Worm (Caenorhabditis elegans) whole organism, L3 larva: ENCODE data around the gene sri-70.
"Not testable (repeated sequence)": the region's sequence is repeated elsewhere in the genome, so short reads cannot be mapped to it uniquely, and the experiment has no call there.

Source experiments
- R02D3.7 ChIP-seq: fragments of 150-350 bp; optimal IDR thresholded peaks from 2 replicates; lab custom pipeline; 2014; ENCODE audit warnings: missing biosample characterization, missing genetic modification characterization
- ZK546.5 ChIP-seq: sonication (generic microtip); optimal IDR thresholded peaks from 2 replicates; lab custom pipeline; 2017; ENCODE audit warnings: missing biosample characterization, missing genetic modification characterization
- ceh-16 ChIP-seq: sonication (generic microtip); optimal IDR thresholded peaks from 2 replicates; lab custom pipeline; 2017; ENCODE audit warnings: missing biosample characterization, missing genetic modification characterization
- ceh-28 ChIP-seq: fragments of 150-350 bp; optimal IDR thresholded peaks from 2 replicates; lab custom pipeline; 2014; ENCODE audit warnings: missing biosample characterization, missing genetic modification reagents, missing genetic modification characterization
- ceh-82 ChIP-seq: fragments of 150-350 bp; optimal IDR thresholded peaks from 2 replicates; lab custom pipeline; 2014; ENCODE audit warnings: missing biosample characterization, missing genetic modification characterization
- ceh-9 ChIP-seq: sonication (generic microtip); optimal IDR thresholded peaks from 2 replicates; lab custom pipeline; 2018; ENCODE audit warnings: missing biosample characterization, missing genetic modification characterization
- egl-27 ChIP-seq: sonication (generic microtip); optimal IDR thresholded peaks from 4 replicates; lab custom pipeline; 2017; ENCODE audit warnings: missing biosample characterization, missing genetic modification reagents, missing genetic modification characterization
- egl-5 ChIP-seq: fragments of 150-350 bp; optimal IDR thresholded peaks from 2 replicates; lab custom pipeline; 2017; ENCODE audit warnings: missing biosample characterization, missing genetic modification reagents, missing genetic modification characterization, inconsistent platforms
- elt-1 ChIP-seq: fragments of 150-350 bp; optimal IDR thresholded peaks from 2 replicates; lab custom pipeline; 2014; ENCODE audit warnings: missing biosample characterization, missing genetic modification characterization
- elt-2 ChIP-seq: sonication (generic microtip); optimal IDR thresholded peaks from 2 replicates; lab custom pipeline; 2016; ENCODE audit warnings: missing genetic modification reagents, mild to moderate bottlenecking, missing genetic modification characterization, missing compliant biosample characterization
- elt-3 ChIP-seq, 3 experiments: fragments of 150-350 bp in 1 of 3; sonication (generic microtip) in 2 of 3; optimal IDR thresholded peaks; 2 replicates in 2 of 3; 4 replicates in 1 of 3; lab custom pipeline; 2014 to 2017; ENCODE audit warnings: missing biosample characterization in 3 of 3, missing genetic modification characterization in 3 of 3
- eor-1 ChIP-seq, 2 experiments: fragments of 150-350 bp; optimal IDR thresholded peaks; 2 replicates each; lab custom pipeline; 2014 to 2018; ENCODE audit warnings: missing biosample characterization in 2 of 2, missing genetic modification characterization in 2 of 2
- fkh-10 ChIP-seq: sonication (generic microtip); optimal IDR thresholded peaks from 2 replicates; lab custom pipeline; 2017; ENCODE audit warnings: missing biosample characterization, missing genetic modification reagents, missing genetic modification characterization
- fos-1 ChIP-seq: fragments of 150-350 bp; optimal IDR thresholded peaks from 2 replicates; lab custom pipeline; 2014; ENCODE audit warnings: missing biosample characterization, missing genetic modification characterization
- hmg-11 ChIP-seq: sonication (generic microtip); optimal IDR thresholded peaks from 2 replicates; lab custom pipeline; 2016; ENCODE audit warnings: missing genetic modification characterization, missing compliant biosample characterization
- lin-15B ChIP-seq: fragments of 150-350 bp; optimal IDR thresholded peaks from 2 replicates; lab custom pipeline; 2014; ENCODE audit warnings: missing biosample characterization, missing genetic modification characterization
- lsy-12 ChIP-seq: sonication (generic microtip); optimal IDR thresholded peaks from 2 replicates; lab custom pipeline; 2016; ENCODE audit warnings: mild to moderate bottlenecking, missing genetic modification characterization, missing compliant biosample characterization
- mdl-1 ChIP-seq: fragments of 150-350 bp; optimal IDR thresholded peaks from 2 replicates; lab custom pipeline; 2014; ENCODE audit warnings: missing biosample characterization, missing genetic modification characterization
- mml-1 ChIP-seq: fragments of 150-350 bp; sonication (generic microtip); optimal IDR thresholded peaks from 3 replicates; lab custom pipeline; 2014; ENCODE audit warnings: missing biosample characterization, missing genetic modification characterization
- nfya-1 ChIP-seq: sonication (generic microtip); optimal IDR thresholded peaks from 2 replicates; lab custom pipeline; 2017; ENCODE audit warnings: missing genetic modification characterization, mild to moderate bottlenecking, missing compliant biosample characterization, antibody characterized with exemption, moderate library complexity; ENCODE audit not compliant: insufficient read depth
- nhr-11 ChIP-seq: fragments of 150-350 bp; optimal IDR thresholded peaks from 2 replicates; lab custom pipeline; 2014; ENCODE audit warnings: missing biosample characterization, missing genetic modification characterization
- nhr-23 ChIP-seq: fragments of 150-350 bp; optimal IDR thresholded peaks from 2 replicates; lab custom pipeline; 2014; ENCODE audit warnings: missing biosample characterization, missing genetic modification reagents, missing genetic modification characterization
- nhr-237 ChIP-seq: fragments of 150-350 bp; optimal IDR thresholded peaks from 2 replicates; lab custom pipeline; 2014; ENCODE audit warnings: missing biosample characterization, missing genetic modification characterization
- nhr-28 ChIP-seq: fragments of 150-350 bp; optimal IDR thresholded peaks from 2 replicates; lab custom pipeline; 2014; ENCODE audit warnings: missing biosample characterization, missing genetic modification characterization
- nhr-67 ChIP-seq: fragments of 150-350 bp; optimal IDR thresholded peaks from 2 replicates; lab custom pipeline; 2014; ENCODE audit warnings: missing biosample characterization, missing genetic modification characterization
- nhr-76 ChIP-seq: fragments of 150-350 bp; sonication (generic microtip); optimal IDR thresholded peaks from 5 replicates; lab custom pipeline; 2014; ENCODE audit warnings: missing biosample characterization, missing genetic modification characterization
- nhr-77 ChIP-seq: fragments of 150-350 bp; optimal IDR thresholded peaks from 2 replicates; lab custom pipeline; 2014; ENCODE audit warnings: missing biosample characterization, missing genetic modification characterization
- pha-4 ChIP-seq: fragments of 150-350 bp; optimal IDR thresholded peaks from 2 replicates; lab custom pipeline; 2014; ENCODE audit warnings: missing biosample characterization, missing genetic modification reagents, missing genetic modification characterization
- sea-2 ChIP-seq: fragments of 150-350 bp; sonication (generic microtip); optimal IDR thresholded peaks from 4 replicates; lab custom pipeline; 2014; ENCODE audit warnings: missing biosample characterization, missing genetic modification reagents, missing genetic modification characterization
- snpc-4 ChIP-seq: fragments of 150-350 bp; optimal IDR thresholded peaks from 2 replicates; lab custom pipeline; 2014; ENCODE audit warnings: missing biosample characterization, missing genetic modification characterization
- tbx-2 ChIP-seq: sonication (generic microtip); optimal IDR thresholded peaks from 2 replicates; lab custom pipeline; 2016; ENCODE audit warnings: mild to moderate bottlenecking, missing genetic modification characterization, missing compliant biosample characterization
- unc-62 ChIP-seq: fragments of 150-350 bp; sonication (generic microtip); optimal IDR thresholded peaks from 4 replicates; lab custom pipeline; 2014; ENCODE audit warnings: missing biosample characterization, missing genetic modification reagents, missing genetic modification characterization
- zag-1 ChIP-seq: fragments of 150-350 bp; optimal IDR thresholded peaks from 2 replicates; lab custom pipeline; 2014; ENCODE audit warnings: missing biosample characterization, missing genetic modification characterization
- ztf-11 ChIP-seq: fragments of 150-350 bp; optimal IDR thresholded peaks from 2 replicates; lab custom pipeline; 2014; ENCODE audit warnings: missing biosample characterization, missing genetic modification characterization
- ztf-4 ChIP-seq: fragments of 150-350 bp; optimal IDR thresholded peaks from 2 replicates; lab custom pipeline; 2014; ENCODE audit warnings: missing biosample characterization, missing genetic modification characterization

The sri-70 gene

ce11 chrV:17302754-17303153 is at the start of gene sri-70:
Gene sri-70, plus strand, starts transcription at chrV:17303054.
- no peak for TF ChIP-seq ZK546.5 (tag; lab: Kevin White, UChicago)
- TF ChIP-seq egl-5 (tag; lab: Kevin White, UChicago), result no peak
- TF ChIP-seq tbx-2 (tag; lab: Kevin White, UChicago), result no peak
- no peak for TF ChIP-seq ceh-82 (tag; lab: Kevin White, UChicago)
- no peak for TF ChIP-seq ceh-16 (tag; lab: Kevin White, UChicago)
- TF ChIP-seq eor-1 (tag; optimal IDR thresholded peaks at IDR 0.05; lab: Kevin White, UChicago), result no peak
- TF ChIP-seq nhr-76 (tag; lab: Kevin White, UChicago), result no peak
- no peak for TF ChIP-seq egl-27 (tag; lab: Kevin White, UChicago)
- TF ChIP-seq, all 47 proteins: peak for 0

- not testable (repeated sequence) for TF ChIP-seq ztf-4, nfya-1, fos-1 (tag; lab: Kevin White, UChicago)
- TF ChIP-seq, all 47 proteins: peak for 0; not testable (repeated sequence) for 47
Observed at ce11 chrV:17255028-17255427, 47.8 kb upstream of the sri-70 start, which contains the start of gene srh-116. Gene srh-116, minus strand, starts transcription at chrV:17255128.

- TF ChIP-seq ceh-9 (tag; lab: Kevin White, UChicago), result no peak
- no peak for TF ChIP-seq elt-1 (tag; lab: Kevin White, UChicago)
- TF ChIP-seq mml-1, result no peak
- TF ChIP-seq elt-3 (tag; optimal IDR thresholded peaks at IDR 0.05; lab: Kevin White, UChicago), result no peak
- TF ChIP-seq nhr-77 (tag; lab: Kevin White, UChicago), result no peak
- TF ChIP-seq ceh-16 (tag; lab: Kevin White, UChicago), result no peak
- TF ChIP-seq nhr-28, result no peak
- no peak for TF ChIP-seq fkh-10 (GFP tag; lab: Kevin White, UChicago)
- TF ChIP-seq nfya-1 (tag; lab: Kevin White, UChicago), result no peak
- no peak for TF ChIP-seq egl-27 (tag; lab: Kevin White, UChicago)
- no peak for TF ChIP-seq elt-2 (tag; lab: Kevin White, UChicago)
- TF ChIP-seq ceh-28, result no peak
- TF ChIP-seq mdl-1 (tag; lab: Kevin White, UChicago), result no peak
- TF ChIP-seq zag-1, result no peak
- no peak for TF ChIP-seq nhr-76 (tag; lab: Kevin White, UChicago)
- TF ChIP-seq ztf-11 (tag; lab: Kevin White, UChicago), result no peak
Observed at ce11 chrV:17255454-17255853, 47.4 kb upstream of the sri-70 start, which contains the start of gene srh-115. Gene srh-115, plus strand, starts transcription at chrV:17255754.

ce11 chrV:17257637-17258036 is 45.2 kb upstream of the sri-70 start:
- TF ChIP-seq elt-2 (tag; lab: Kevin White, UChicago), result no peak
- no peak for TF ChIP-seq egl-27 (tag; lab: Kevin White, UChicago)
- no peak for TF ChIP-seq nhr-237
- no peak for TF ChIP-seq elt-1 (tag; lab: Kevin White, UChicago)
- TF ChIP-seq zag-1, result no peak
- no peak for TF ChIP-seq nhr-23 (tag; lab: Kevin White, UChicago)
- TF ChIP-seq ceh-28, result no peak
- TF ChIP-seq R02D3.7, result no peak
- no peak for TF ChIP-seq ztf-11 (tag; lab: Kevin White, UChicago)
- no peak for TF ChIP-seq nhr-67
- no peak for TF ChIP-seq sea-2 (GFP tag; lab: Kevin White, UChicago)
- TF ChIP-seq unc-62, result no peak
- no peak for TF ChIP-seq eor-1 (tag; optimal IDR thresholded peaks at IDR 0.05; lab: Kevin White, UChicago)
- no peak for TF ChIP-seq snpc-4 (tag; lab: Kevin White, UChicago)
- TF ChIP-seq pha-4 (tag; lab: Kevin White, UChicago), result no peak
- no peak for TF ChIP-seq lin-15B (tag; lab: Kevin White, UChicago)
- TF ChIP-seq lsy-12 (tag; lab: Kevin White, UChicago), result no peak
- no peak for TF ChIP-seq hmg-11 (tag; lab: Kevin White, UChicago)
- TF ChIP-seq ztf-4 (tag; lab: Kevin White, UChicago), result no peak
- TF ChIP-seq nhr-11 (tag; lab: Kevin White, UChicago), result no peak
- TF ChIP-seq, all 47 proteins: peak for 0
